Worm (Caenorhabditis elegans): ENCODE results near the gene C31E10.11.

- no peak for TF ChIP-seq nfya-1 (tag; optimal IDR thresholded peaks at IDR 0.05; ENCODE audit: insufficient read depth)
- no peak for TF ChIP-seq ama-1 (optimal IDR thresholded peaks at IDR 0.05)
- no peak for TF ChIP-seq nhr-237 (tag; optimal IDR thresholded peaks at IDR 0.05)
- TF ChIP-seq hmg-11 (tag; optimal IDR thresholded peaks at IDR 0.05), result no peak
- TF ChIP-seq elt-2 (tag; optimal IDR thresholded peaks at IDR 0.05), result no peak
- TF ChIP-seq egl-5 (tag; optimal IDR thresholded peaks at IDR 0.05), result no peak
- no peak for TF ChIP-seq unc-62 (GFP tag; optimal IDR thresholded peaks at IDR 0.05)
Observed at ce11 chrX:13952347-13952746, 38.2 kb downstream of the C31E10.11 start.
